Worm (Caenorhabditis elegans): ENCODE results near the gene faah-4.

Gene faah-4

DNA sequence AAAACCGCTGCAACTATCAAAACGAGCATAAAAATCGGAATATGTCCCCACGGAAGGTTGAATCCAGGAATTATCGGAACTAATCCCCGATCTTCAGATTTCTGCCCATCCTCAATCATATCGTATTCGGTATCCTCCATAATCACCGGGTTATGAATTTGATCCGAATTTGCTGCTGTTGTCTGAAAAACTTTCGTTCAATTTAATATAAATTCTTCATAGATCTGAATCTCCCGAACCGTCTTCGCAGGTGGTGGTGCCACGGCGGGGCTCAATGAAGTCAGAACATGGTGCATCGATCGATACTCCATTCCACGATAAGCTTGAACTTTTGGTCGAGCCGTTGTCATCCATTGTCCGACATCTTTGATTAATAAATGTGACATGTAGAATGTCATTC is 52.8 kb downstream of the faah-4 start:
- TF ChIP-seq nhr-76 (tag; optimal IDR thresholded peaks at IDR 0.05) (no peak), ceh-28 (tag; optimal IDR thresholded peaks at IDR 0.05) (no peak), dmd-8 (GFP tag; IDR thresholded peaks at IDR 0.05) (no peak), egl-27 (tag; optimal IDR thresholded peaks at IDR 0.05) (no peak), duxl-1 (tag; optimal IDR thresholded peaks at IDR 0.05; ENCODE audit: poor library complexity) (no peak), daf-8 (GFP tag; IDR thresholded peaks at IDR 0.05) (no peak), nhr-48 (tag; optimal IDR thresholded peaks at IDR 0.05) (no peak), pha-4 (GFP tag; IDR thresholded peaks at IDR 0.05) (no peak), pha-4 (tag; optimal IDR thresholded peaks at IDR 0.05) (no peak), lin-15B (tag; optimal IDR thresholded peaks at IDR 0.05) (no peak), dpl-1 (GFP tag; optimal IDR thresholded peaks at IDR 0.05) (no peak), tra-1 (GFP tag; IDR thresholded peaks at IDR 0.05) (no peak), mxl-3 (GFP tag; optimal IDR thresholded peaks at IDR 0.05) (no peak), madf-5 (GFP tag; IDR thresholded peaks at IDR 0.05) (no peak)

DNA sequence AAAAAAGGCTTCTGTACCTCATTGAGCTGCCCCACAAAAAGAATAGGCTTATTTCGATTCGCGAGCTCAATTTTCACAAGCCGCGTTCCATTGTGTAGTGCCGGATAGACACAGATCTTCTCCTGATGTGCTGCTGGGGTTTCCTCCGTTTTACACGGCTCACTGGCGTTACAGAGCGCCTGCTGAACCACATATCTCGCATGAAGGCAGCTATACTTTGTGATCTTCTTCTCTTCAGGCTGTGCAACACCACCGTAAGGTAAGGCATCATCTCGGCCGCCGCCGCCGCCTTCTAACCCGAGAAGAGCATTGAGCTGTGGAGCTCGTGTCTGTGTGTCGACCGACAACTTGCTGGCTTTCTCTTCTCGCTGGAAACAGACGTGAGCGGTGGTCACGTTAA is 56.1 kb downstream of the faah-4 start:
- TF ChIP-seq ceh-62 (tag; optimal IDR thresholded peaks at IDR 0.05), result no peak
- TF ChIP-seq set-16 (GFP tag; IDR thresholded peaks at IDR 0.05), result peak; percentile 48
- peak in 1 of 2 experiments; percentile 73 for TF ChIP-seq unc-62 (GFP tag; optimal IDR thresholded peaks at IDR 0.05 in 1 of 2)
- no peak for TF ChIP-seq unc-62 (tag; optimal IDR thresholded peaks at IDR 0.05)

DNA sequence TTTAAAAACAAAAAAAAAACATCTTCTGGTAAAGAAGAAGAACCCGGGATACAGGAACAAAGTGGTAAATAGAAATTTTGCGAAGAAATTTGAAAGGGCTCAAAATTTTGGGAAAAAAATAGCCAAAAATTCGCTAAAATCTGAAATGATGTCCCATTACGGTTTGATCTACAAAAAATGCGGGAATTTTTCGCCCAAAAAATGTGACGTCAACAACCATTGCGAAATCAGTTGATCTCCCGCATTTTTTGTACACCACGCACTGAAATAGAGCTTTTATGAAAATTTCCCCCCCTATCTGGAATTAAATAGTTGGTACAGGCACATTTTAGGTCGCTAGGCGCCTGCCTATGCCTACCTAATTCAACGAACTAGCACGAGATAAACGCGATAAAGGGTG is 60.1 kb downstream of the faah-4 start:
- TF ChIP-seq mxl-2 (GFP tag; conservative IDR thresholded peaks at IDR 0.05), result 0 out of 2 replicates have a peak, but pooled peaks have one; percentile 10
- no peak for TF ChIP-seq zag-1 (tag; optimal IDR thresholded peaks at IDR 0.05)
- TF ChIP-seq gei-8 (GFP tag; optimal IDR thresholded peaks at IDR 0.05), result no peak
- TF ChIP-seq arid-1 (GFP tag; conservative IDR thresholded peaks at IDR 0.05), result no peak
- TF ChIP-seq aha-1 (tag), result peak; percentile 68
